Fruit fly (Drosophila melanogaster): ENCODE results near the gene Edg84A.

Edg84A gene

dm6 chr3R:6659941-6660340, 24.3 kb upstream of the Edg84A start, which contains the start of gene agt (continued):
- TF ChIP-seq CG6254 (GFP tag; optimal IDR thresholded peaks at IDR 0.05) = no peak
- TF ChIP-seq CG1233 (GFP tag; optimal IDR thresholded peaks at IDR 0.05) = no peak
- TF ChIP-seq CG4404 (GFP tag; IDR thresholded peaks at IDR 0.05) = no peak
- no peak for TF ChIP-seq C15 (GFP tag; IDR thresholded peaks at IDR 0.05)
- no peak for TF ChIP-seq Oaz (GFP tag; IDR thresholded peaks at IDR 0.05)
- no peak for TF ChIP-seq CG4820 (GFP tag; optimal IDR thresholded peaks at IDR 0.05)
- TF ChIP-seq sna (GFP tag; IDR thresholded peaks at IDR 0.05; ENCODE audit: partially characterized antibody) = no peak
- TF ChIP-seq nom (GFP tag; optimal IDR thresholded peaks at IDR 0.05) = no peak
- TF ChIP-seq gsb (GFP tag; IDR thresholded peaks at IDR 0.05) = no peak
- no peak for TF ChIP-seq Doc2 (GFP tag; IDR thresholded peaks at IDR 0.05)
- no peak for TF ChIP-seq chn (GFP tag; optimal IDR thresholded peaks at IDR 0.05)
- TF ChIP-seq ara (GFP tag; IDR thresholded peaks at IDR 0.05) = no peak
- no peak for TF ChIP-seq CG10654 (GFP tag; optimal IDR thresholded peaks at IDR 0.05)
- TF ChIP-seq CG12236 (GFP tag; optimal IDR thresholded peaks at IDR 0.05) = no peak
- TF ChIP-seq mld (GFP tag; IDR thresholded peaks at IDR 0.05; ENCODE audit: partially characterized antibody) = no peak
- no peak for TF ChIP-seq Kr (GFP tag; optimal IDR thresholded peaks at IDR 0.05)
- no peak for TF ChIP-seq CG18619 (GFP tag; optimal IDR thresholded peaks at IDR 0.05)
- TF ChIP-seq org-1 (GFP tag; optimal IDR thresholded peaks at IDR 0.05) = no peak
- peak; percentile 71 for TF ChIP-seq CTCF (GFP tag; optimal IDR thresholded peaks at IDR 0.05)
- TF ChIP-seq sim (GFP tag; IDR thresholded peaks at IDR 0.05) = no peak
- no peak for TF ChIP-seq CG7271 (tag; optimal IDR thresholded peaks at IDR 0.05)
- no peak for TF ChIP-seq maf-S (GFP tag; optimal IDR thresholded peaks at IDR 0.05)
- no peak for TF ChIP-seq caup (GFP tag; optimal IDR thresholded peaks at IDR 0.05; ENCODE audit: severe bottlenecking)
- no peak for TF ChIP-seq Adf1 (GFP tag; IDR thresholded peaks at IDR 0.05)
- no peak for TF ChIP-seq CG32532 (GFP tag; IDR thresholded peaks at IDR 0.05)
- TF ChIP-seq Lhr (GFP tag; optimal IDR thresholded peaks at IDR 0.05) = peak; percentile 82
- TF ChIP-seq CG3838 (GFP tag; optimal IDR thresholded peaks at IDR 0.05) = no peak
- TF ChIP-seq Pdp1 (GFP tag; optimal IDR thresholded peaks at IDR 0.05) = peak in 1 of 2 experiments; percentile 82
- no peak for TF ChIP-seq onecut (GFP tag; IDR thresholded peaks at IDR 0.05)
- TF ChIP-seq pfk (GFP tag; optimal IDR thresholded peaks at IDR 0.05) = no peak
- TF ChIP-seq cg (GFP tag; optimal IDR thresholded peaks at IDR 0.05) = no peak
- TF ChIP-seq dm (GFP tag; optimal IDR thresholded peaks at IDR 0.05) = no peak
- TF ChIP-seq kah (GFP tag; optimal IDR thresholded peaks at IDR 0.05) = no peak
- no peak for TF ChIP-seq CG2678 (tag; optimal IDR thresholded peaks at IDR 0.05)
- no peak for TF ChIP-seq CG2202 (tag; optimal IDR thresholded peaks at IDR 0.05)
- 0 out of 2 replicates have a peak, but pooled peaks have one; percentile 35 for TF ChIP-seq bbx (GFP tag; IDR thresholded peaks at IDR 0.05; ENCODE audit: partially characterized antibody)
- no peak for TF ChIP-seq Blimp-1 (GFP tag; optimal IDR thresholded peaks at IDR 0.05)
- peak; percentile 3 for TF ChIP-seq Nf-YB (GFP tag; optimal IDR thresholded peaks at IDR 0.05)
- TF ChIP-seq Deaf1 (tag; optimal IDR thresholded peaks at IDR 0.05) = no peak
- no peak for TF ChIP-seq chm (GFP tag; IDR thresholded peaks at IDR 0.05)
- TF ChIP-seq Hsf (GFP tag; optimal IDR thresholded peaks at IDR 0.05) = no peak
- no peak for TF ChIP-seq CG1024 (GFP tag; IDR thresholded peaks at IDR 0.05)
- TF ChIP-seq B-H2 (GFP tag; optimal IDR thresholded peaks at IDR 0.05) = no peak
- TF ChIP-seq dimm (GFP tag; IDR thresholded peaks at IDR 0.05) = no peak
- peak; percentile 68 for TF ChIP-seq CG13287 (GFP tag; IDR thresholded peaks at IDR 0.05; ENCODE audit: partially characterized antibody)
- TF ChIP-seq dysf (GFP tag; IDR thresholded peaks at IDR 0.05) = no peak
- no peak for TF ChIP-seq CG18764 (GFP tag; optimal IDR thresholded peaks at IDR 0.05)
- TF ChIP-seq Atf3 (GFP tag; optimal IDR thresholded peaks at IDR 0.05) = no peak
- TF ChIP-seq CG16815 (GFP tag; optimal IDR thresholded peaks at IDR 0.05) = no peak
- no peak for TF ChIP-seq crol (GFP tag; IDR thresholded peaks at IDR 0.05)
- TF ChIP-seq CG17802 (tag; optimal IDR thresholded peaks at IDR 0.05) = no peak
- no peak for TF ChIP-seq CG11560 (tag; IDR thresholded peaks at IDR 0.05)

Measured in whole organism, embryonic.